Worm (Caenorhabditis elegans): ENCODE results near the gene apy-1.

- TF ChIP-seq ama-1 (optimal IDR thresholded peaks at IDR 0.05), result no peak
- no peak for TF ChIP-seq ZK546.5 (tag; optimal IDR thresholded peaks at IDR 0.05)
- TF ChIP-seq nhr-11 (tag; optimal IDR thresholded peaks at IDR 0.05), result no peak
- no peak for TF ChIP-seq nhr-28 (tag; optimal IDR thresholded peaks at IDR 0.05)
- TF ChIP-seq nhr-23 (tag; optimal IDR thresholded peaks at IDR 0.05), result no peak
Measured at ce11 chrX:7596627-7597026, 27.1 kb upstream of the apy-1 start, which contains the start of gene C44E12.1.

All from whole organism, L3 larva.